Worm (Caenorhabditis elegans) whole organism, L4 larva: ENCODE data around the gene C27D8.2.

Experiments used
- D1046.2 ChIP-seq: fragments of 200-800 bp; sonication (Bioruptor generic); IDR thresholded peaks from 2 replicates; pipeline ENCODE4 v1.3.6; 2022; ENCODE audit warnings: missing genetic modification characterization, missing compliant biosample characterization
- F26F4.8 ChIP-seq: fragments of 200-800 bp; sonication (Bioruptor generic); conservative IDR thresholded peaks from 2 replicates; pipeline ENCODE4 v1.3.6; 2022; ENCODE audit warnings: missing genetic modification characterization, missing compliant biosample characterization
- R02D3.7 ChIP-seq: fragments of 150-350 bp; sonication (generic microtip); optimal IDR thresholded peaks from 3 replicates; lab custom pipeline; 2014; ENCODE audit warnings: missing biosample characterization, missing genetic modification characterization
- T20F7.1 ChIP-seq: fragments of 200-800 bp; sonication (Bioruptor generic); optimal IDR thresholded peaks from 2 replicates; lab custom pipeline; 2018; ENCODE audit warnings: mild to moderate bottlenecking, missing genetic modification characterization, missing compliant biosample characterization
- Y5F2A.4 ChIP-seq: fragments of 200-800 bp; sonication (Bioruptor generic); optimal IDR thresholded peaks from 2 replicates; lab custom pipeline; 2018; ENCODE audit warnings: mild to moderate bottlenecking, missing genetic modification characterization, missing compliant biosample characterization
- Y75B8A.6 ChIP-seq: fragments of 200-800 bp; sonication (Bioruptor generic); IDR thresholded peaks from 2 replicates; pipeline ENCODE4 v1.3.6; 2022; ENCODE audit warnings: missing genetic modification reagents, missing genetic modification characterization, missing compliant biosample characterization
- aha-1 ChIP-seq: fragments of 150-350 bp; peaks from one replicate; lab custom pipeline; 2014; ENCODE audit warnings: missing biosample characterization, missing genetic modification characterization
- ama-1 ChIP-seq: fragments of 150-350 bp; optimal IDR thresholded peaks from 2 replicates; lab custom pipeline; 2014; ENCODE audit warnings: inconsistent platforms, mixed read lengths
- ceh-20 ChIP-seq: fragments of 200-800 bp; sonication (Bioruptor generic); IDR thresholded peaks from 2 replicates; pipeline ENCODE4 v1.3.6; 2022; ENCODE audit warnings: missing genetic modification reagents, missing genetic modification characterization, missing compliant biosample characterization
- ceh-28 ChIP-seq: fragments of 150-350 bp; optimal IDR thresholded peaks from 2 replicates; lab custom pipeline; 2014; ENCODE audit warnings: missing biosample characterization, missing genetic modification reagents, missing genetic modification characterization
- ceh-82 ChIP-seq: sonication (generic microtip); optimal IDR thresholded peaks from 2 replicates; lab custom pipeline; 2017; ENCODE audit warnings: missing biosample characterization, missing genetic modification characterization
- cey-2 ChIP-seq: sonication (generic microtip); optimal IDR thresholded peaks from 3 replicates; lab custom pipeline; 2017; ENCODE audit warnings: missing genetic modification characterization, mild to moderate bottlenecking, missing compliant biosample characterization, antibody characterized with exemption, borderline replicate concordance; ENCODE audit not compliant: insufficient read depth
- ctbp-1 ChIP-seq: fragments of 200-800 bp; sonication (Bioruptor generic); IDR thresholded peaks from 2 replicates; pipeline ENCODE4 v1.3.6; 2022; ENCODE audit warnings: missing genetic modification reagents, missing genetic modification characterization, missing compliant biosample characterization
- daf-16 ChIP-seq, 3 experiments: sonication (generic microtip); optimal IDR thresholded peaks; 2 replicates each; lab custom pipeline; 2016 to 2017; ENCODE audit warnings: missing genetic modification characterization in 3 of 3, missing genetic modification reagents in 3 of 3, mild to moderate bottlenecking in 2 of 3, missing compliant biosample characterization in 2 of 3, missing biosample characterization in 1 of 3, moderate library complexity in 1 of 3
- fos-1 ChIP-seq: fragments of 150-350 bp; optimal IDR thresholded peaks from 2 replicates; lab custom pipeline; 2014; ENCODE audit warnings: missing biosample characterization, missing genetic modification characterization
- gei-8 ChIP-seq: fragments of 200-800 bp; sonication (Bioruptor generic); optimal IDR thresholded peaks from 2 replicates; lab custom pipeline; 2018; ENCODE audit warnings: mild to moderate bottlenecking, missing genetic modification characterization, missing compliant biosample characterization
- hif-1 ChIP-seq, 2 experiments: sonication (generic microtip); optimal IDR thresholded peaks; 2 replicates each; lab custom pipeline; 2016 to 2017; ENCODE audit warnings: missing compliant biosample characterization in 2 of 2, missing genetic modification characterization in 2 of 2, missing genetic modification reagents in 2 of 2, missing genotype in 2 of 2, mild to moderate bottlenecking in 1 of 2
- hlh-11 ChIP-seq: fragments of 200-800 bp; sonication (Bioruptor generic); optimal IDR thresholded peaks from 2 replicates; lab custom pipeline; 2018; ENCODE audit warnings: mild to moderate bottlenecking, missing genetic modification characterization, missing compliant biosample characterization
- jun-1 ChIP-seq: fragments of 150-350 bp; optimal IDR thresholded peaks from 2 replicates; lab custom pipeline; 2014; ENCODE audit warnings: missing biosample characterization, missing genetic modification reagents, missing genetic modification characterization
- lin-13 ChIP-seq: fragments of 150-350 bp; optimal IDR thresholded peaks from 2 replicates; lab custom pipeline; 2014; ENCODE audit warnings: missing biosample characterization, missing genetic modification reagents, missing genetic modification characterization
- lin-38 ChIP-seq: fragments of 200-800 bp; sonication (Bioruptor generic); IDR thresholded peaks from 2 replicates; pipeline ENCODE4 v1.3.6; 2022; ENCODE audit warnings: missing genetic modification reagents, missing genetic modification characterization, missing compliant biosample characterization
- lin-39 ChIP-seq: fragments of 150-350 bp; optimal IDR thresholded peaks from 2 replicates; lab custom pipeline; 2014; ENCODE audit warnings: missing biosample characterization, missing genetic modification reagents, missing genetic modification characterization
- lir-3 ChIP-seq: sonication (generic microtip); optimal IDR thresholded peaks from 2 replicates; lab custom pipeline; 2016; ENCODE audit warnings: mild to moderate bottlenecking, missing genetic modification characterization, missing compliant biosample characterization
- lsy-2 ChIP-seq, 2 experiments: fragments of 150-350 bp in 1 of 2; sonication (generic microtip) in 1 of 2; optimal IDR thresholded peaks; 2 replicates each; lab custom pipeline; 2014 to 2017; ENCODE audit warnings: missing biosample characterization in 2 of 2, missing genetic modification characterization in 2 of 2
- mep-1 ChIP-seq: fragments of 150-350 bp; sonication (generic microtip); optimal IDR thresholded peaks from 3 replicates; lab custom pipeline; 2014; ENCODE audit warnings: missing biosample characterization, missing genetic modification characterization
- mes-2 ChIP-seq: sonication (generic microtip); optimal IDR thresholded peaks from 2 replicates; lab custom pipeline; 2016; ENCODE audit warnings: missing genotype, mild to moderate bottlenecking, missing genetic modification characterization, missing compliant biosample characterization; ENCODE audit not compliant: poor library complexity, severe bottlenecking
- mxl-3 ChIP-seq: fragments of 200-800 bp; sonication (Bioruptor generic); optimal IDR thresholded peaks from 2 replicates; lab custom pipeline; 2018; ENCODE audit warnings: mild to moderate bottlenecking, missing genetic modification characterization, missing compliant biosample characterization
- nhr-102 ChIP-seq: sonication (generic microtip); optimal IDR thresholded peaks from 2 replicates; lab custom pipeline; 2016; ENCODE audit warnings: mild to moderate bottlenecking, missing genetic modification characterization, moderate library complexity, missing compliant biosample characterization
- nhr-25 ChIP-seq: sonication (generic microtip); optimal IDR thresholded peaks from 2 replicates; lab custom pipeline; 2017; ENCODE audit warnings: missing genetic modification characterization, mild to moderate bottlenecking, missing compliant biosample characterization, antibody characterized with exemption, moderate library complexity, borderline replicate concordance; ENCODE audit not compliant: insufficient read depth
- nhr-42 ChIP-seq: fragments of 200-800 bp; sonication (Bioruptor generic); IDR thresholded peaks from 2 replicates; pipeline ENCODE4 v1.3.6; 2022; ENCODE audit warnings: missing genetic modification characterization, missing compliant biosample characterization
- nhr-48 ChIP-seq: sonication (generic microtip); optimal IDR thresholded peaks from 2 replicates; lab custom pipeline; 2016; ENCODE audit warnings: mild to moderate bottlenecking, missing genetic modification characterization, missing compliant biosample characterization
- nhr-77 ChIP-seq: fragments of 150-350 bp; optimal IDR thresholded peaks from 2 replicates; lab custom pipeline; 2014; ENCODE audit warnings: missing biosample characterization, missing genetic modification characterization
- php-3 ChIP-seq: fragments of 200-800 bp; sonication (Bioruptor generic); IDR thresholded peaks from 2 replicates; pipeline ENCODE4 v1.3.6; 2022; ENCODE audit warnings: missing genetic modification reagents, missing genetic modification characterization, missing compliant biosample characterization
- rbr-2 ChIP-seq: sonication (generic microtip); optimal IDR thresholded peaks from 2 replicates; lab custom pipeline; 2016; ENCODE audit warnings: missing genotype, missing genetic modification characterization, missing compliant biosample characterization
- set-16 ChIP-seq: fragments of 200-800 bp; sonication (Bioruptor generic); IDR thresholded peaks from 2 replicates; pipeline ENCODE4 v1.3.6; 2022; ENCODE audit warnings: missing genetic modification reagents, missing genetic modification characterization, missing compliant biosample characterization
- skn-1 ChIP-seq: fragments of 150-350 bp; optimal IDR thresholded peaks from 2 replicates; lab custom pipeline; 2014; ENCODE audit warnings: missing biosample characterization, missing genetic modification characterization
- snpc-4 ChIP-seq: fragments of 150-350 bp; optimal IDR thresholded peaks from 2 replicates; lab custom pipeline; 2014; ENCODE audit warnings: missing biosample characterization, missing genetic modification characterization
- spr-1 ChIP-seq: sonication (generic microtip); optimal IDR thresholded peaks from 2 replicates; lab custom pipeline; 2016; ENCODE audit warnings: mild to moderate bottlenecking, missing genetic modification characterization, missing compliant biosample characterization
- tra-1 ChIP-seq: fragments of 200-800 bp; sonication (Bioruptor generic); IDR thresholded peaks from 2 replicates; pipeline ENCODE4 v1.3.6; 2022; ENCODE audit warnings: missing genetic modification reagents, missing genetic modification characterization, missing compliant biosample characterization
- zfp-2 ChIP-seq: sonication (generic microtip); optimal IDR thresholded peaks from 2 replicates; lab custom pipeline; 2016; ENCODE audit warnings: mild to moderate bottlenecking, missing genetic modification characterization, missing compliant biosample characterization
- zip-11 ChIP-seq: fragments of 200-800 bp; sonication (Bioruptor generic); IDR thresholded peaks from 2 replicates; pipeline ENCODE4 v1.3.6; 2022; ENCODE audit warnings: missing genetic modification characterization, missing compliant biosample characterization
- zip-2 ChIP-seq: fragments of 150-350 bp; optimal IDR thresholded peaks from 2 replicates; lab custom pipeline; 2014; ENCODE audit warnings: missing biosample characterization, missing genetic modification characterization
- ztf-7 ChIP-seq: fragments of 150-350 bp; optimal IDR thresholded peaks from 2 replicates; lab custom pipeline; 2014; ENCODE audit warnings: missing biosample characterization, missing genetic modification characterization

C27D8.2 gene

ce11 chrIV:12715947-12716382, 4.9 kb downstream of the C27D8.2 start (continued):
- TF ChIP-seq zip-2 (tag; lab: Kevin White, UChicago) (no peak), F26F4.8 (GFP tag; lab: Robert Waterston, UW) (no peak), set-16 (GFP tag; lab: Robert Waterston, UW) (no peak), ceh-82 (no peak), mes-2 (tag; lab: Kevin White, UChicago) (no peak), hif-1 (tag; optimal IDR thresholded peaks at IDR 0.05; lab: Kevin White, UChicago) (no peak), R02D3.7 (tag; lab: Kevin White, UChicago) (no peak), lin-39 (tag; lab: Kevin White, UChicago) (no peak), tra-1 (GFP tag; lab: Robert Waterston, UW) (peak; percentile 84), nhr-77 (peak; percentile 40), zfp-2 (tag; lab: Kevin White, UChicago) (no peak), snpc-4 (no peak), nhr-25 (peak; percentile 48), mxl-3 (peak; percentile 78), ctbp-1 (GFP tag; lab: Robert Waterston, UW) (no peak), mep-1 (peak; percentile 64), ceh-28 (no peak), lir-3 (no peak), nhr-42 (GFP tag; lab: Robert Waterston, UW) (0 out of 2 replicates have a peak, but pooled peaks have one; percentile 23), D1046.2 (no peak), Y5F2A.4 (GFP tag; lab: Kevin White, UChicago) (no peak), nhr-48 (tag; lab: Kevin White, UChicago) (peak; percentile 45), ztf-7 (tag; lab: Kevin White, UChicago) (no peak), lin-13 (GFP tag; lab: Kevin White, UChicago) (no peak), lin-38 (GFP tag; lab: Robert Waterston, UW) (no peak), ceh-20 (GFP tag; lab: Robert Waterston, UW) (0 out of 2 replicates have a peak, but pooled peaks have one; percentile 36), cey-2 (peak; percentile 69), rbr-2 (tag; lab: Kevin White, UChicago) (no peak), jun-1 (tag; lab: Kevin White, UChicago) (no peak), Y75B8A.6 (GFP tag; lab: Robert Waterston, UW) (no peak), nhr-102 (tag; lab: Kevin White, UChicago) (peak; percentile 19), gei-8 (no peak), spr-1 (tag; lab: Kevin White, UChicago) (no peak), T20F7.1 (peak; percentile 56), fos-1 (tag; lab: Kevin White, UChicago) (no peak), ama-1 (lab: Kevin White, UChicago) (no peak), hlh-11 (tag; lab: Kevin White, UChicago) (peak; percentile 87), skn-1 (tag; lab: Kevin White, UChicago) (no peak), lsy-2 (tag; optimal IDR thresholded peaks at IDR 0.05; lab: Kevin White, UChicago) (peak in 1 of 2 experiments; percentile 65), php-3 (GFP tag; lab: Robert Waterston, UW) (no peak)

ce11 chrIV:12717531-12717930, 6.5 kb downstream of the C27D8.2 start, which contains the start of gene C27D8.1:
C27D8.1 (plus strand) TSS chrIV:12717831.
- TF ChIP-seq zip-11 (GFP tag; lab: Robert Waterston, UW) = no peak
- TF ChIP-seq daf-16 (GFP tag; optimal IDR thresholded peaks at IDR 0.05; lab: Kevin White, UChicago) = no peak
- TF ChIP-seq daf-16 (tag; optimal IDR thresholded peaks at IDR 0.05; lab: Kevin White, UChicago) = peak; percentile 9
- peak; percentile 16 for TF ChIP-seq aha-1 (tag; lab: Kevin White, UChicago)
